Fruit fly (Drosophila melanogaster) whole organism, prepupa: Measurements from ENCODE around the gene CG14958.

Source experiments
- CG10631 ChIP-seq: fragments of 200-800 bp; sonication (Bioruptor generic); optimal IDR thresholded peaks from 2 replicates; lab custom pipeline; 2016; ENCODE audit warnings: missing biosample characterization, missing genetic modification characterization
- CG10669 ChIP-seq: fragments of 200-800 bp; sonication (Bioruptor generic); optimal IDR thresholded peaks from 3 replicates; lab custom pipeline; 2018; ENCODE audit warnings: missing biosample characterization, mild to moderate bottlenecking, missing genetic modification characterization, moderate library complexity
- CG11294 ChIP-seq: fragments of 200-800 bp; sonication (Bioruptor generic); IDR thresholded peaks from 2 replicates; pipeline ENCODE4 v1.3.6; 2022; ENCODE audit warnings: missing biosample characterization, missing genetic modification characterization
- CG11762 ChIP-seq: fragments of 200-800 bp; sonication (Bioruptor generic); optimal IDR thresholded peaks from 3 replicates; lab custom pipeline; 2016; ENCODE audit warnings: missing biosample characterization, missing genetic modification characterization; ENCODE audit not compliant: insufficient read depth
- CG11902 ChIP-seq: fragments of 200-800 bp; sonication (Bioruptor generic); optimal IDR thresholded peaks from 3 replicates; lab custom pipeline; 2016; ENCODE audit warnings: missing biosample characterization, missing genetic modification characterization
- CG15336 ChIP-seq: fragments of 200-800 bp; sonication (Bioruptor generic); IDR thresholded peaks from 2 replicates; pipeline ENCODE4 v1.3.6; 2022; ENCODE audit warnings: missing biosample characterization, missing genetic modification characterization
- CG1621 ChIP-seq: fragments of 200-800 bp; sonication (Bioruptor generic); optimal IDR thresholded peaks from 3 replicates; lab custom pipeline; 2018; ENCODE audit warnings: missing biosample characterization, mild to moderate bottlenecking, missing genetic modification characterization
- CG16779 ChIP-seq: fragments of 200-800 bp; sonication (Bioruptor generic); optimal IDR thresholded peaks from 3 replicates; lab custom pipeline; 2017; ENCODE audit warnings: missing biosample characterization, mild to moderate bottlenecking, missing genetic modification characterization
- CG32006 ChIP-seq: fragments of 200-800 bp; sonication (Bioruptor generic); optimal IDR thresholded peaks from 3 replicates; lab custom pipeline; 2017; ENCODE audit warnings: missing biosample characterization, mild to moderate bottlenecking, missing genetic modification characterization
- CG34406 ChIP-seq: fragments of 200-800 bp; sonication (Bioruptor generic); optimal IDR thresholded peaks from 3 replicates; lab custom pipeline; 2016; ENCODE audit warnings: missing biosample characterization, missing genetic modification characterization
- CG4318 ChIP-seq: fragments of 200-800 bp; sonication (Bioruptor generic); optimal IDR thresholded peaks from 3 replicates; lab custom pipeline; 2017; ENCODE audit warnings: missing biosample characterization, mild to moderate bottlenecking, missing genetic modification characterization
- CG6163 ChIP-seq: fragments of 200-800 bp; sonication (Bioruptor generic); IDR thresholded peaks from 3 replicates; pipeline ENCODE4 v1.3.6; 2022; ENCODE audit warnings: missing biosample characterization, missing genetic modification characterization
- CG6276 ChIP-seq: fragments of 200-800 bp; sonication (Bioruptor generic); optimal IDR thresholded peaks from 2 replicates; lab custom pipeline; 2017; ENCODE audit warnings: missing biosample characterization, mild to moderate bottlenecking, missing genetic modification characterization
- CG6792 ChIP-seq: fragments of 200-800 bp; sonication (Bioruptor generic); optimal IDR thresholded peaks from 3 replicates; lab custom pipeline; 2016; ENCODE audit warnings: missing biosample characterization, missing genetic modification characterization
- CG6854 ChIP-seq: fragments of 200-800 bp; sonication (Bioruptor generic); optimal IDR thresholded peaks from 2 replicates; lab custom pipeline; 2017; ENCODE audit warnings: missing biosample characterization, mild to moderate bottlenecking, missing genetic modification characterization
- CG8119 ChIP-seq: fragments of 200-800 bp; sonication (Bioruptor generic); IDR thresholded peaks from 3 replicates; pipeline ENCODE4 v1.3.6; 2022; ENCODE audit warnings: missing biosample characterization, missing genetic modification characterization
- CG8319 ChIP-seq: fragments of 200-800 bp; sonication (Bioruptor generic); optimal IDR thresholded peaks from 3 replicates; lab custom pipeline; 2016; ENCODE audit warnings: missing biosample characterization, missing genetic modification characterization
- CG9139 ChIP-seq: fragments of 200-800 bp; sonication (Bioruptor generic); optimal IDR thresholded peaks from 3 replicates; lab custom pipeline; 2017; ENCODE audit warnings: missing biosample characterization, mild to moderate bottlenecking, missing genetic modification characterization
- Eip75B ChIP-seq: fragments of 200-800 bp; sonication (Bioruptor generic); optimal IDR thresholded peaks from 3 replicates; lab custom pipeline; 2016; ENCODE audit warnings: missing biosample characterization, missing genetic modification characterization
- Eip78C ChIP-seq: fragments of 200-800 bp; sonication (Bioruptor generic); peaks from one replicate; lab custom pipeline; 2016; ENCODE audit warnings: missing biosample characterization, missing genetic modification characterization
- Eip93F ChIP-seq: fragments of 200-800 bp; sonication (Bioruptor generic); optimal IDR thresholded peaks from 2 replicates; lab custom pipeline; 2016; ENCODE audit warnings: missing biosample characterization, mild to moderate bottlenecking, missing genetic modification characterization
- Ets21C ChIP-seq: fragments of 200-800 bp; sonication (Bioruptor generic); optimal IDR thresholded peaks from 3 replicates; lab custom pipeline; 2016; ENCODE audit warnings: missing biosample characterization, missing genetic modification characterization
- Ets96B ChIP-seq: fragments of 200-800 bp; optimal IDR thresholded peaks from 2 replicates; lab custom pipeline; 2019; ENCODE audit warnings: missing biosample characterization, mild to moderate bottlenecking, missing genetic modification characterization, moderate library complexity
- Gug ChIP-seq: fragments of 200-800 bp; sonication (Bioruptor generic); IDR thresholded peaks from 2 replicates; pipeline ENCODE4 v1.3.6; 2022; ENCODE audit warnings: missing biosample characterization, missing genetic modification characterization
- Hr38 ChIP-seq: sonication (Bioruptor generic); optimal IDR thresholded peaks from 2 replicates; lab custom pipeline; 2016; ENCODE audit warnings: missing biosample characterization, missing genetic modification characterization
- Hr39 ChIP-seq: fragments of 200-800 bp; sonication (Bioruptor generic); optimal IDR thresholded peaks from 2 replicates; lab custom pipeline; 2016; ENCODE audit warnings: missing biosample characterization, missing genetic modification characterization
- Hr4 ChIP-seq: fragments of 200-800 bp; sonication (Bioruptor generic); optimal IDR thresholded peaks from 3 replicates; lab custom pipeline; 2016; ENCODE audit warnings: missing biosample characterization, missing genetic modification characterization
- Smox ChIP-seq: fragments of 200-800 bp; sonication (Bioruptor generic); optimal IDR thresholded peaks from 3 replicates; lab custom pipeline; 2016; ENCODE audit warnings: missing biosample characterization, missing genetic modification characterization
- Sox102F ChIP-seq: fragments of 200-800 bp; sonication (Bioruptor generic); optimal IDR thresholded peaks from 2 replicates; lab custom pipeline; 2016; ENCODE audit warnings: missing biosample characterization, mild to moderate bottlenecking, missing genetic modification characterization
- Sox14 ChIP-seq: fragments of 200-800 bp; sonication (Bioruptor generic); optimal IDR thresholded peaks from 3 replicates; lab custom pipeline; 2016; ENCODE audit warnings: missing biosample characterization, missing genetic modification characterization
- Sox15 ChIP-seq: fragments of 200-800 bp; sonication (Bioruptor generic); optimal IDR thresholded peaks from 3 replicates; lab custom pipeline; 2016; ENCODE audit warnings: missing biosample characterization, missing genetic modification characterization
- achi ChIP-seq: fragments of 200-800 bp; sonication (Bioruptor generic); optimal IDR thresholded peaks from 3 replicates; lab custom pipeline; 2016; ENCODE audit warnings: missing biosample characterization, missing genetic modification characterization
- acj6 ChIP-seq: fragments of 200-800 bp; sonication (Bioruptor generic); optimal IDR thresholded peaks from 3 replicates; lab custom pipeline; 2016; ENCODE audit warnings: missing biosample characterization, missing genetic modification characterization
- cyc ChIP-seq: fragments of 200-800 bp; sonication (Bioruptor generic); optimal IDR thresholded peaks from 3 replicates; lab custom pipeline; 2016; ENCODE audit warnings: missing biosample characterization, missing genetic modification characterization
- dac ChIP-seq: fragments of 200-800 bp; sonication (Bioruptor generic); optimal IDR thresholded peaks from 2 replicates; lab custom pipeline; 2017; ENCODE audit warnings: missing biosample characterization, mild to moderate bottlenecking, missing genetic modification characterization
- dsx ChIP-seq: fragments of 200-800 bp; optimal IDR thresholded peaks from 3 replicates; lab custom pipeline; 2019; ENCODE audit warnings: missing biosample characterization, mild to moderate bottlenecking, missing genetic modification characterization, moderate library complexity; ENCODE audit not compliant: poor library complexity, severe bottlenecking
- esn ChIP-seq: fragments of 200-800 bp; sonication (Bioruptor generic); optimal IDR thresholded peaks from 2 replicates; lab custom pipeline; 2016; ENCODE audit warnings: missing biosample characterization, mild to moderate bottlenecking, missing genetic modification characterization, moderate library complexity
- lz ChIP-seq: fragments of 200-800 bp; sonication (Bioruptor generic); optimal IDR thresholded peaks from 3 replicates; lab custom pipeline; 2016; ENCODE audit warnings: missing biosample characterization, missing genetic modification characterization
- pdm3 ChIP-seq: fragments of 200-800 bp; sonication (Bioruptor generic); optimal IDR thresholded peaks from 3 replicates; lab custom pipeline; 2016; ENCODE audit warnings: missing biosample characterization, missing genetic modification characterization
- salr ChIP-seq, 2 experiments: fragments of 200-800 bp; sonication (Bioruptor generic); optimal IDR thresholded peaks; 3 replicates each; lab custom pipeline; 2016 to 2018; ENCODE audit warnings: missing biosample characterization in 2 of 2, missing genetic modification characterization in 2 of 2, mild to moderate bottlenecking in 1 of 2
- spab ChIP-seq: fragments of 200-800 bp; sonication (Bioruptor generic); optimal IDR thresholded peaks from 2 replicates; lab custom pipeline; 2017; ENCODE audit warnings: missing biosample characterization, mild to moderate bottlenecking, missing genetic modification characterization, missing genetic modification reagents
- vri ChIP-seq: fragments of 200-800 bp; sonication (Bioruptor generic); optimal IDR thresholded peaks from 3 replicates; lab custom pipeline; 2016; ENCODE audit warnings: missing biosample characterization, mild to moderate bottlenecking, missing genetic modification characterization

Gene CG14958

DNA sequence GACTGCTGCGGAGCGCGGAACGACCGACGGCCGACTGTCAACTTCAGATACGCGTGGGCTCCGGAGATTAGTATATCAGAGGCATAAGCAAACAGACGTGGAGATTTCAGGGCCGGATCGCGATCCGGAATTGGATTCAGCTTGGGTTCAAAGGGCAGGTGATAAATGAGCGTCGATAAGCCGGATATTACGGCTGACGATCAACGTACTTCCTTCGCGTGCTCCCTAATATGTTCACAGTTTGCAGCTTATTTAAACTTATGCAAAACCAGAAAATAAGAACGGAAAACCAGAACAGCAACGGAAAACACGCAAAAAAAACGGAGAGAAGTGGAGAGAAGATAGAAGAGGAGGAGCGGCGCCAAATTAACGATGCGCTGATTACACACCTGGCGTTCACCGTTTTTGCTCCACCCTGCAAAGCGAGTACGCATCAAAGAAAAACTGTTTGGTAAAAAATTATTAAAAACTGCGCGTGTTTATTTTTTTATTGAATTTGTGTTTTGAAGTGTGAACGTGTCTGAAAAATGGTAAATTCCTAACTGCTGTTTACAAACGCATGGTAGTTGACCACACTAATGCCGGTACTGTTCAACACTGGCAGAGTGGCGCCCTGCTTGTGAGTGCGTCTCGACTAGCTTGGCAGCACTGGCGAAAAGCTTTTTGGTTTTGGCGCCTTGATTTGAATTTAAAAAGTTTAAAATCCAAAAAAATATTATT lies 49.4 kb downstream of the CG14958 start, which contains the start of gene CG17746 (continued):
- TF ChIP-seq CG11294 (GFP tag; lab: Robert Waterston, UW) (no peak), CG11902 (no peak), Eip78C (GFP tag; lab: Kevin White, UChicago) (peak; percentile 76), salr (GFP tag; optimal IDR thresholded peaks at IDR 0.05; lab: Kevin White, UChicago) (no peak), Smox (no peak), CG1621 (tag; lab: Kevin White, UChicago) (no peak), CG11762 (GFP tag; lab: Kevin White, UChicago) (no peak), Gug (0 out of 2 replicates have a peak, but pooled peaks have one; percentile 12), CG15336 (no peak), CG4318 (GFP tag; lab: Kevin White, UChicago) (no peak), Sox14 (GFP tag; lab: Kevin White, UChicago) (peak; percentile 45), CG34406 (GFP tag; lab: Kevin White, UChicago) (no peak), Sox15 (GFP tag; lab: Kevin White, UChicago) (no peak), Hr39 (GFP tag; lab: Kevin White, UChicago) (no peak), dac (GFP tag; lab: Kevin White, UChicago) (no peak), CG6792 (GFP tag; lab: Kevin White, UChicago) (no peak), Eip75B (GFP tag; lab: Kevin White, UChicago) (no peak), CG8119 (GFP tag; lab: Robert Waterston, UW) (no peak), Ets21C (GFP tag; lab: Kevin White, UChicago) (no peak), dsx (GFP tag; lab: Kevin White, UChicago) (no peak), achi (no peak), acj6 (no peak), CG6854 (GFP tag; lab: Kevin White, UChicago) (peak; percentile 13), pdm3 (GFP tag; lab: Kevin White, UChicago) (no peak), CG10631 (GFP tag; lab: Kevin White, UChicago) (no peak), CG8319 (GFP tag; lab: Kevin White, UChicago) (no peak), CG10669 (GFP tag; lab: Kevin White, UChicago) (no peak), CG32006 (no peak), Hr4 (GFP tag; lab: Kevin White, UChicago) (no peak), esn (GFP tag; lab: Kevin White, UChicago) (peak; percentile 0), spab (no peak), CG6163 (GFP tag; lab: Robert Waterston, UW) (no peak), cyc (GFP tag; lab: Kevin White, UChicago) (peak; percentile 10), lz (peak; percentile 38), Ets96B (tag; lab: Kevin White, UChicago) (no peak), Eip93F (GFP tag; lab: Kevin White, UChicago) (no peak), CG9139 (GFP tag; lab: Kevin White, UChicago) (no peak), vri (GFP tag; lab: Kevin White, UChicago) (no peak), CG16779 (tag; lab: Kevin White, UChicago) (no peak), Hr38 (GFP tag; lab: Kevin White, UChicago) (no peak), CG6276 (no peak), Sox102F (GFP tag; lab: Kevin White, UChicago) (no peak)
